Worm (Caenorhabditis elegans) whole organism, young adult: ENCODE results near the gene srh-123.

Source experiments
- B0019.2 ChIP-seq: fragments of 200-800 bp; sonication (Bioruptor generic); conservative IDR thresholded peaks from 2 replicates; pipeline ENCODE4 v1.3.6; 2022; ENCODE audit warnings: missing genetic modification reagents, missing genetic modification characterization, missing compliant biosample characterization
- C17E4.6 ChIP-seq: fragments of 200-800 bp; sonication (Bioruptor generic); IDR thresholded peaks from 2 replicates; pipeline ENCODE4 v1.3.6; 2022; ENCODE audit warnings: missing genetic modification reagents, missing genetic modification characterization, missing compliant biosample characterization
- F10E7.11 ChIP-seq: sonication (generic microtip); optimal IDR thresholded peaks from 2 replicates; lab custom pipeline; 2017; ENCODE audit warnings: mild to moderate bottlenecking, missing genetic modification characterization, moderate library complexity, missing compliant biosample characterization
- F23B12.7 ChIP-seq: sonication (generic microtip); optimal IDR thresholded peaks from 2 replicates; lab custom pipeline; 2017; ENCODE audit warnings: missing genetic modification characterization, mild to moderate bottlenecking, missing compliant biosample characterization, antibody characterized with exemption, moderate library complexity; ENCODE audit not compliant: insufficient read depth
- F49E8.2 ChIP-seq: sonication (generic microtip); optimal IDR thresholded peaks from 3 replicates; lab custom pipeline; 2017; ENCODE audit warnings: missing genetic modification characterization, mild to moderate bottlenecking, missing compliant biosample characterization, antibody characterized with exemption, moderate library complexity; ENCODE audit not compliant: insufficient read depth
- F57C9.4 ChIP-seq: sonication (generic microtip); optimal IDR thresholded peaks from 2 replicates; lab custom pipeline; 2017; ENCODE audit warnings: mild to moderate bottlenecking, missing genetic modification characterization, missing compliant biosample characterization
- T26A5.8 ChIP-seq: sonication (generic microtip); optimal IDR thresholded peaks from 2 replicates; lab custom pipeline; 2016; ENCODE audit warnings: missing genetic modification characterization, missing compliant biosample characterization
- Y53F4B.3 ChIP-seq: fragments of 200-800 bp; sonication (Bioruptor generic); IDR thresholded peaks from 2 replicates; pipeline ENCODE4 v1.3.6; 2022; ENCODE audit warnings: missing genetic modification reagents, missing genetic modification characterization, missing compliant biosample characterization
- Y67H2A.10 ChIP-seq: fragments of 200-800 bp; sonication (Bioruptor generic); conservative IDR thresholded peaks from 2 replicates; pipeline ENCODE4 v1.3.6; 2022; ENCODE audit warnings: missing genetic modification reagents, missing genetic modification characterization, missing compliant biosample characterization
- Y79H2A.3 ChIP-seq: fragments of 200-800 bp; sonication (Bioruptor generic); conservative IDR thresholded peaks from 2 replicates; pipeline ENCODE4 v1.3.6; 2022; ENCODE audit warnings: missing genetic modification reagents, missing genetic modification characterization, missing compliant biosample characterization
- aptf-2 ChIP-seq: fragments of 200-800 bp; sonication (Bioruptor generic); conservative IDR thresholded peaks from 2 replicates; pipeline ENCODE4 v1.3.6; 2022; ENCODE audit warnings: missing genetic modification reagents, missing genetic modification characterization, missing compliant biosample characterization
- atf-7 ChIP-seq: sonication (generic microtip); optimal IDR thresholded peaks from 2 replicates; lab custom pipeline; 2017; ENCODE audit warnings: mild to moderate bottlenecking, missing genetic modification characterization, missing compliant biosample characterization
- cebp-1 ChIP-seq, 2 experiments: fragments of 200-800 bp in 1 of 2; sonication (Bioruptor generic) in 1 of 2; sonication (generic microtip) in 1 of 2; IDR thresholded peaks in 1 of 2; optimal IDR thresholded peaks in 1 of 2; 2 replicates each; pipeline versions ENCODE4 v1.3.6 to Lab custom; 2017 to 2022; ENCODE audit warnings: missing compliant biosample characterization in 2 of 2, missing genetic modification characterization in 2 of 2, mild to moderate bottlenecking in 1 of 2, missing genetic modification reagents in 1 of 2, moderate library complexity in 1 of 2
- ceh-27 ChIP-seq: fragments of 200-800 bp; sonication (Bioruptor generic); optimal IDR thresholded peaks from 2 replicates; lab custom pipeline; 2018; ENCODE audit warnings: mild to moderate bottlenecking, missing genetic modification characterization, moderate library complexity, missing compliant biosample characterization
- ceh-58 ChIP-seq: fragments of 200-800 bp; sonication (Bioruptor generic); IDR thresholded peaks from 2 replicates; pipeline ENCODE4 v1.3.6; 2022; ENCODE audit warnings: missing genetic modification characterization, missing compliant biosample characterization
- chd-7 ChIP-seq: sonication (generic microtip); optimal IDR thresholded peaks from 2 replicates; lab custom pipeline; 2016; ENCODE audit warnings: mild to moderate bottlenecking, missing genetic modification characterization, moderate library complexity, missing compliant biosample characterization
- dox-1 ChIP-seq: fragments of 200-800 bp; sonication (Bioruptor generic); IDR thresholded peaks from 2 replicates; pipeline ENCODE4 v1.3.6; 2022; ENCODE audit warnings: missing genetic modification reagents, missing genetic modification characterization, missing compliant biosample characterization
- efl-1 ChIP-seq: fragments of 150-350 bp; optimal IDR thresholded peaks from 2 replicates; lab custom pipeline; 2014; ENCODE audit warnings: missing biosample characterization, missing genetic modification reagents, missing genetic modification characterization
- him-1 ChIP-seq: sonication (generic microtip); optimal IDR thresholded peaks from 2 replicates; lab custom pipeline; 2016; ENCODE audit warnings: missing genotype, missing genetic modification reagents, missing genetic modification characterization, missing compliant biosample characterization
- hlh-12 ChIP-seq: sonication (generic microtip); optimal IDR thresholded peaks from 2 replicates; lab custom pipeline; 2016; ENCODE audit warnings: missing genetic modification characterization, missing compliant biosample characterization
- hmg-1.2 ChIP-seq: fragments of 200-800 bp; sonication (Bioruptor generic); IDR thresholded peaks from 2 replicates; pipeline ENCODE4 v1.3.6; 2022; ENCODE audit warnings: missing genetic modification reagents, missing genetic modification characterization, missing compliant biosample characterization
- lag-1 ChIP-seq: fragments of 200-800 bp; sonication (Bioruptor generic); IDR thresholded peaks from 2 replicates; pipeline ENCODE4 v1.3.6; 2022; ENCODE audit warnings: missing genetic modification reagents, missing genetic modification characterization, missing compliant biosample characterization
- lin-54 ChIP-seq: fragments of 200-800 bp; sonication (Bioruptor generic); optimal IDR thresholded peaks from 2 replicates; lab custom pipeline; 2018; ENCODE audit warnings: mild to moderate bottlenecking, missing genetic modification characterization, missing compliant biosample characterization
- madf-8 ChIP-seq: fragments of 200-800 bp; sonication (Bioruptor generic); conservative IDR thresholded peaks from 2 replicates; pipeline ENCODE4 v1.3.6; 2022; ENCODE audit warnings: missing genetic modification reagents, missing genetic modification characterization, missing compliant biosample characterization
- mel-28 ChIP-seq: sonication (generic microtip); optimal IDR thresholded peaks from 2 replicates; lab custom pipeline; 2016; ENCODE audit warnings: borderline replicate concordance, mild to moderate bottlenecking, missing genetic modification characterization, missing compliant biosample characterization
- nfyb-1 ChIP-seq: fragments of 200-800 bp; sonication (Bioruptor generic); IDR thresholded peaks from 2 replicates; pipeline ENCODE4 v1.3.6; 2022; ENCODE audit warnings: missing genetic modification reagents, missing genetic modification characterization, missing compliant biosample characterization
- nhr-80 ChIP-seq: sonication (generic microtip); optimal IDR thresholded peaks from 2 replicates; lab custom pipeline; 2016; ENCODE audit warnings: missing genetic modification characterization, missing compliant biosample characterization
- rec-8 ChIP-seq, 2 experiments: sonication (generic microtip); optimal IDR thresholded peaks; 2 replicates each; lab custom pipeline; 2016; ENCODE audit warnings: mild to moderate bottlenecking in 2 of 2, missing genetic modification characterization in 2 of 2, missing genetic modification reagents in 2 of 2, missing genotype in 2 of 2, missing biosample characterization in 1 of 2, missing compliant biosample characterization in 1 of 2, moderate library complexity in 1 of 2
- snpc-1.3 ChIP-seq: sonication (generic microtip); optimal IDR thresholded peaks from 2 replicates; lab custom pipeline; 2017; ENCODE audit warnings: missing genetic modification characterization, mild to moderate bottlenecking, missing compliant biosample characterization, antibody characterized with exemption, moderate library complexity, missing genotype, missing genetic modification reagents; ENCODE audit not compliant: insufficient read depth
- snpc-4 ChIP-seq, 5 experiments: fragments of 150-350 bp in 1 of 5; sonication (generic microtip) in 4 of 5; optimal IDR thresholded peaks; 2 replicates each; lab custom pipeline; 2014 to 2018; ENCODE audit warnings: missing genetic modification characterization in 5 of 5, missing biosample characterization in 3 of 5, antibody characterized with exemption in 2 of 5, mild to moderate bottlenecking in 2 of 5, missing compliant biosample characterization in 2 of 5, missing genotype in 2 of 5, moderate library complexity in 2 of 5, missing genetic modification reagents in 1 of 5
- tbx-9 ChIP-seq: sonication (generic microtip); optimal IDR thresholded peaks from 2 replicates; lab custom pipeline; 2016; ENCODE audit warnings: borderline replicate concordance, missing genetic modification characterization, inconsistent platforms, missing compliant biosample characterization
- tlf-1 ChIP-seq: fragments of 200-800 bp; sonication (Bioruptor generic); optimal IDR thresholded peaks from 2 replicates; lab custom pipeline; 2018; ENCODE audit warnings: mild to moderate bottlenecking, missing genetic modification characterization, missing compliant biosample characterization
- unc-62 ChIP-seq: fragments of 150-350 bp; optimal IDR thresholded peaks from 2 replicates; lab custom pipeline; 2014; ENCODE audit warnings: missing biosample characterization, missing genetic modification reagents, missing genetic modification characterization
- ztf-22 ChIP-seq: fragments of 200-800 bp; sonication (Bioruptor generic); optimal IDR thresholded peaks from 2 replicates; lab custom pipeline; 2018; ENCODE audit warnings: mild to moderate bottlenecking, missing genetic modification characterization, moderate library complexity, missing compliant biosample characterization
- ztf-26 ChIP-seq: sonication (generic microtip); optimal IDR thresholded peaks from 2 replicates; lab custom pipeline; 2017; ENCODE audit warnings: missing genetic modification characterization, missing compliant biosample characterization

The srh-123 gene

DNA sequence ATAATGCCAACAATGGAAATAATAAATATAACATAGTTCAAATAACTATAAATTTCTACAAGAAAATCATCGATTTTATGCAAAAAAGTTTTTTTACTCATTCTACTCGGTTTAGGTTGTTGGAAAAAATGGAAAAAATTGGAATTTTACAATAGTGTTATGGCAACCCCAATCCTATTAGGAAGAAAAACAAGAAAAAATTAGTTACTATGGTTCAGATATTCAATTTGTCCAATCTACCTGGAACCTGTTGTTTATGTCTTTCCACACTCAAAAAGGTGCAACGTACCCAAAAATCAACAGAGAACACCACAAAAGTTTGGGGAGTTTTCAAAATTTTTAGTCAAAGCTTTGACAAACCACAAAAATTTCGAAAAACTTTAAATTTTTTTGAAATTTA, 43.7 kb upstream of the srh-123 start, which contains the start of gene T27C5.10:
Gene T27C5.10, minus strand, starts transcription at position 101 of the 400 bp plus-strand sequence.
- TF ChIP-seq aptf-2 (GFP tag; lab: Robert Waterston, UW) (no peak), nhr-80 (tag; lab: Kevin White, UChicago) (no peak), Y67H2A.10 (no peak), F49E8.2 (tag; lab: Kevin White, UChicago) (no peak), him-1 (tag; lab: Kevin White, UChicago) (no peak), F10E7.11 (tag; lab: Kevin White, UChicago) (no peak), dox-1 (GFP tag; lab: Robert Waterston, UW) (no peak), F23B12.7 (no peak), tlf-1 (GFP tag; lab: Kevin White, UChicago) (no peak), hmg-1.2 (GFP tag; lab: Robert Waterston, UW) (no peak), cebp-1 (GFP tag; IDR thresholded peaks at IDR 0.05; lab: Robert Waterston, UW) (no peak), cebp-1 (tag; optimal IDR thresholded peaks at IDR 0.05; lab: Kevin White, UChicago) (no peak), tbx-9 (tag; lab: Kevin White, UChicago) (no peak), B0019.2 (no peak), Y79H2A.3 (GFP tag; lab: Robert Waterston, UW) (no peak), ceh-58 (no peak), T26A5.8 (tag; lab: Kevin White, UChicago) (no peak)

DNA sequence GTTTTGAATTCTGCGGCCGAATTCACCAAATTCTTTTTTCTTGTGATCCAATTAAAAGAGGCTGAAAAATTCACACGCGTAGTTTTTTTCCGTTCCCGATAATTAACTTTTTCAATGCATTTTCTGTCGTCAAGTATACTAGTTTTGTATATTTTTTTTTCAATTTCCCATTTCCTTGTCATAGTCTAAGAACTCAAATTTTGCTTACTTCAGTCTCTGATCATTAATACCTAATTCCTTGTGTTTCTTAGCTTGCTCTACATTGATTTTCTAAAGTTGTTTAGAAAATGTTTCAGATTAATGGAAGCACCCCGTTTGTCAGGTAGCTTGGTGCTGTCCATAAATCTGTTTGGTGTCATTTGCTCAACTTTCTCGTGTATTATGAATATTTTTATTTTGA, 42.9 kb upstream of the srh-123 start, which contains the start of gene srbc-27:
Gene srbc-27, plus strand, starts transcription at position 301 of the 400 bp plus-strand sequence.
- TF ChIP-seq tbx-9 (tag; lab: Kevin White, UChicago) (no peak), chd-7 (no peak), snpc-4 (GFP tag; optimal IDR thresholded peaks at IDR 0.05; lab: Kevin White, UChicago) (no peak), snpc-4 (tag; optimal IDR thresholded peaks at IDR 0.05; lab: Kevin White, UChicago) (no peak), him-1 (tag; lab: Kevin White, UChicago) (no peak), ceh-27 (GFP tag; lab: Kevin White, UChicago) (no peak), unc-62 (GFP tag; lab: Kevin White, UChicago) (no peak), mel-28 (tag; lab: Kevin White, UChicago) (no peak), ztf-22 (GFP tag; lab: Kevin White, UChicago) (no peak), rec-8 (tag; optimal IDR thresholded peaks at IDR 0.05; lab: Kevin White, UChicago) (no peak), ztf-26 (tag; lab: Kevin White, UChicago) (no peak), madf-8 (GFP tag; lab: Robert Waterston, UW) (no peak), F57C9.4 (no peak), hlh-12 (no peak)

DNA sequence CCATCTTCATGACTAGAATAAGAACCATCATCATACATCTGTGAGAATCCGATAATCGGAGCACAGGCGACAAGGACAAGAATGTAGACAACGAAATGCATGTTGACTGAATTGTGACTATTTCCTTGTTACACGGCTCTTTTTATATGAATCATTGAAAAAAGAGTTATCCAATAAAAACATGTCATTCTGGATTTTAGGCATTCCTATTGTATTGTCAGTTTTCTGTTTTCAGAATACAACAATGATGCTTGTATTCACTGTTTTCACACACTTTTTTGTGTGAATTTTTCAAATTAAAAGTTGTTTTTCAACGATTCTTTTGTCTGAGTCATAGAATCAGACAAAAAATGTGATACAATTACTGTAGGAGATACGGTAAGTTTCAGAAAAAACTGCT, 37.3 kb upstream of the srh-123 start, which contains the start of gene F20E11.18:
Gene F20E11.18, minus strand, starts transcription at position 101 of the 400 bp plus-strand sequence.
- TF ChIP-seq efl-1 (no peak), snpc-1.3 (no peak), F57C9.4 (no peak), Y67H2A.10 (no peak), C17E4.6 (no peak), ztf-26 (tag; lab: Kevin White, UChicago) (no peak), lag-1 (GFP tag; lab: Robert Waterston, UW) (no peak), atf-7 (tag; lab: Kevin White, UChicago) (no peak), Y53F4B.3 (GFP tag; lab: Robert Waterston, UW) (no peak), nfyb-1 (GFP tag; lab: Robert Waterston, UW) (no peak), lin-54 (GFP tag; lab: Kevin White, UChicago) (no peak), ceh-27 (GFP tag; lab: Kevin White, UChicago) (no peak)
- TF ChIP-seq, all 124 proteins: peak for 0
